Fruit fly (Drosophila melanogaster): ENCODE measurements around the gene CG12985.

The CG12985 gene

DNA sequence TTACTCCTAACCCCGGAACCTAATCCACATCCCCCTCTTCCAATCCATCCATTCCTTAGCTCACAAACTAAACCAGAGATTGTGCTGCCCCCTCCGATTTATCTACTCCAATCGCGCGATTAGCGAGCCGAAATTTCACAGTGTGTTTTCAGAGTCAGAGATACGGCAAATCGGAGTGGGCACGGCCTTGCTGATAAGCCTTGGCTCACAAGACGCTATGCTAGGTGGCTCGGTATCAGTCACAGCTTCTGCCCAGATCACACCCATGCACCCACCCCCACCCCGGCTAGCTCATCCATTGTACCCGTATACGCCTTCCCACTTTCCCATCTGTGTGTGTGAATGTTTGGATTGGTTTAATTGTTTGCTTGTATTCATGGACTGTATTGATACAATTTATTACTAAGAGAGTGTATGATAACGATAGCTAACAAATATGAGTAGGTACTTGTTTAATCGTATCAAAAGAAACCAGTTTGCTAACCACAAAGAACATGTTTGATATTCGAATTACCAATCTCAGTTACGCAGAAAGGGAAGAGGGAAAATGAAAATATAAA, 37.6 kb upstream of the CG12985 start:
- TF ChIP-seq Snoo (tag; optimal IDR thresholded peaks at IDR 0.05) (no peak), gl (tag; optimal IDR thresholded peaks at IDR 0.05) (no peak), CG34367 (tag; optimal IDR thresholded peaks at IDR 0.05) (no peak), Pif1A (GFP tag; optimal IDR thresholded peaks at IDR 0.05) (no peak)

DNA sequence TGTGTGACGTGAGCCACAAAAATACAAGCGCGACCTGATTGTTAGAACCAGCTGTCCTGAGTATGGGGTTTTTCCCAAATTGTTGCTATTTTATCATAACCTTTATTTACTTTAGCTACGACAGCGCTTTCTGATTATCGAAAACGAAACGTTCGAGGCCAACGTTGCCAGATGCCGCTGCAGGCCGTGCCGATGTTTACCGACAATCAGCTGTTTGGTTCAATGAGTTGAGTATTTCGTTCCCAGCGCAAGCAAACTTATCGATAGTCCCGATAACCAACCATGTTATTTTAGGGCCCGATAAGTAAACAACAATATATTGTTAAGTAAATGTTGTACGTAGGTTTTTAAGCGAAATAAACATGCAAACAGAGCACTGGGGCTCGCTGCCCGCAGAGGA, 33.3 kb upstream of the CG12985 start, which contains the start of the genes CG15814 and Spt7:
Gene CG15814 (minus strand): TSS at position 164 of the 400 bp plus-strand sequence.
Gene Spt7 (plus strand): TSS at position 282 of the 400 bp plus-strand sequence.
- TF ChIP-seq EcR (GFP tag; optimal IDR thresholded peaks at IDR 0.05), result peak; percentile 7
- no peak for TF ChIP-seq Pif1B (GFP tag; optimal IDR thresholded peaks at IDR 0.05)
- no peak for TF ChIP-seq CG9948 (tag; optimal IDR thresholded peaks at IDR 0.05)
- TF ChIP-seq D1 (tag; optimal IDR thresholded peaks at IDR 0.05), result no peak
- TF ChIP-seq CG4496 (GFP tag; IDR thresholded peaks at IDR 0.05), result peak; percentile 28; the same call in 1 of the 3 replicates
- no peak for TF ChIP-seq CG10348 (GFP tag; IDR thresholded peaks at IDR 0.05)
- no peak for TF ChIP-seq CG13204 (GFP tag; optimal IDR thresholded peaks at IDR 0.05)
- no peak for TF ChIP-seq CG8301 (tag; optimal IDR thresholded peaks at IDR 0.05)
- peak; percentile 21 for TF ChIP-seq Snoo (tag; optimal IDR thresholded peaks at IDR 0.05)
- TF ChIP-seq CG15710 (tag; optimal IDR thresholded peaks at IDR 0.05), result no peak
- no peak for TF ChIP-seq Pif1A (GFP tag; optimal IDR thresholded peaks at IDR 0.05)
- TF ChIP-seq CG12605 (GFP tag; IDR thresholded peaks at IDR 0.05), result no peak
- TF ChIP-seq CG17806 (tag; optimal IDR thresholded peaks at IDR 0.05), result no peak
- no peak for TF ChIP-seq CG8159 (tag; optimal IDR thresholded peaks at IDR 0.05)
- no peak for TF ChIP-seq CG14655 (GFP tag; optimal IDR thresholded peaks at IDR 0.05)
- no peak for TF ChIP-seq CG34367 (tag; optimal IDR thresholded peaks at IDR 0.05)
- TF ChIP-seq Ets98B (GFP tag; IDR thresholded peaks at IDR 0.05), result no peak
- TF ChIP-seq rn (GFP tag; IDR thresholded peaks at IDR 0.05), result no peak
- TF ChIP-seq gl (tag; optimal IDR thresholded peaks at IDR 0.05), result no peak
- peak; percentile 20; the same call in 1 of the 3 replicates for TF ChIP-seq fd96Ca (GFP tag; IDR thresholded peaks at IDR 0.05)
- TF ChIP-seq CG32121 (GFP tag; IDR thresholded peaks at IDR 0.05), result no peak

DNA sequence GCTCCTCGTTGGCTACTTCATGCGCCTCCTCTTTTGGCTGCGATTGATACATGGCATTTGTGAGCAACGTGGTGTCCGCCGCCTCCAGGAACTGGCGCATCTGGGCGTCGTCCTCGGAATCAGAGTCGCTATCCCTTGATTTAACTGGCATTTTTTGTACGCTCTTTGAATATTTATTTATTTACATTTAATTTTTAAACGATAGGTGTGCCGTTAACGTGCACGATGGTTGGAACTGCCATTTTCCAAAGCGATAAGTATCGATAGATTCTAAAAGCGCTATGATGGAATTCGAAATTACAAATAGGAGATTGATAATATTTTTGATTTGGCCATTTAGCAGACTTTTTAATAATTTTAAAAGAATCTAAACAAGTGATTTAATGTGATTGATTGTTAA, 31.1 kb upstream of the CG12985 start, which contains the start of gene CG32554:
Gene CG32554 (minus strand): TSS at position 229 of the 400 bp plus-strand sequence.
- no peak for TF ChIP-seq gl (tag; optimal IDR thresholded peaks at IDR 0.05)
- no peak for TF ChIP-seq CG17806 (tag; optimal IDR thresholded peaks at IDR 0.05)
- no peak for TF ChIP-seq Snoo (tag; optimal IDR thresholded peaks at IDR 0.05)
- no peak for TF ChIP-seq CG8301 (tag; optimal IDR thresholded peaks at IDR 0.05)
- no peak for TF ChIP-seq CG15710 (tag; optimal IDR thresholded peaks at IDR 0.05)
- TF ChIP-seq CG12605 (GFP tag; IDR thresholded peaks at IDR 0.05), result no peak
- TF ChIP-seq CG4496 (GFP tag; IDR thresholded peaks at IDR 0.05), result no peak
- TF ChIP-seq CG8159 (tag; optimal IDR thresholded peaks at IDR 0.05), result no peak
- TF ChIP-seq CG9948 (tag; optimal IDR thresholded peaks at IDR 0.05), result no peak
- no peak for TF ChIP-seq CG14655 (GFP tag; optimal IDR thresholded peaks at IDR 0.05)
- no peak for TF ChIP-seq fd96Ca (GFP tag; IDR thresholded peaks at IDR 0.05)
- TF ChIP-seq EcR (GFP tag; optimal IDR thresholded peaks at IDR 0.05), result no peak
- no peak for TF ChIP-seq CG13204 (GFP tag; optimal IDR thresholded peaks at IDR 0.05)
- TF ChIP-seq rn (GFP tag; IDR thresholded peaks at IDR 0.05), result no peak
- TF ChIP-seq D1 (tag; optimal IDR thresholded peaks at IDR 0.05), result no peak
- no peak for TF ChIP-seq Ets98B (GFP tag; IDR thresholded peaks at IDR 0.05)
- TF ChIP-seq Pif1B (GFP tag; optimal IDR thresholded peaks at IDR 0.05), result no peak
- no peak for TF ChIP-seq CG34367 (tag; optimal IDR thresholded peaks at IDR 0.05)

DNA sequence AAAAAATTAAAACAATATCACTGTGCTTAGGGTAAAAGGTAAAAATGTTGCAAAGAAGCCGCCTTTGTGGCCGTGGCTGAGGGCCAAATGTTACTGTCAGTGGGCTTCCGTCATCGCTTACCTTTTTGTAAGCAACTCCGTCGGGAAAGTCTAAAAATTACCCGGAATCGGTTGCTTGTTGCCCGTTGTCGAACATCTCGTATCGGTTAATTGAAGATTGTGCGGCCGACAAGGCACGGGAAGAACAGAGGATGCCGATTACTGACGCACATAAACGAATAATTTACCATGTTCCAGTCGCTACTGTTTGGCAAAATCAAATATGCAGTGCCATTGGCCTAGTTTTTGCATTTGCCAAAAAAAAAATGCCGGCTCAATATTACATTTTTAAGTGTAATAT, 27.5 kb upstream of the CG12985 start, which contains the start of gene Mco4:
Gene Mco4 (minus strand): TSS at position 101 of the 400 bp plus-strand sequence.
- TF ChIP-seq CG34367 (tag; optimal IDR thresholded peaks at IDR 0.05), result no peak
- TF ChIP-seq CG8159 (tag; optimal IDR thresholded peaks at IDR 0.05), result no peak
- no peak for TF ChIP-seq CG17806 (tag; optimal IDR thresholded peaks at IDR 0.05)
- TF ChIP-seq CG10348 (GFP tag; IDR thresholded peaks at IDR 0.05), result no peak
- no peak for TF ChIP-seq Pif1B (GFP tag; optimal IDR thresholded peaks at IDR 0.05)
- TF ChIP-seq Ets98B (GFP tag; IDR thresholded peaks at IDR 0.05), result no peak
- no peak for TF ChIP-seq CG32121 (GFP tag; IDR thresholded peaks at IDR 0.05)
- TF ChIP-seq CG4496 (GFP tag; IDR thresholded peaks at IDR 0.05), result no peak
- TF ChIP-seq gl (tag; optimal IDR thresholded peaks at IDR 0.05), result no peak
- no peak for TF ChIP-seq EcR (GFP tag; optimal IDR thresholded peaks at IDR 0.05)
- no peak for TF ChIP-seq CG15710 (tag; optimal IDR thresholded peaks at IDR 0.05)
- no peak for TF ChIP-seq CG14655 (GFP tag; optimal IDR thresholded peaks at IDR 0.05)
- no peak for TF ChIP-seq CG12605 (GFP tag; IDR thresholded peaks at IDR 0.05)
- TF ChIP-seq rn (GFP tag; IDR thresholded peaks at IDR 0.05), result no peak
- TF ChIP-seq D1 (tag; optimal IDR thresholded peaks at IDR 0.05), result no peak
- TF ChIP-seq CG9948 (tag; optimal IDR thresholded peaks at IDR 0.05), result no peak
- no peak for TF ChIP-seq Pif1A (GFP tag; optimal IDR thresholded peaks at IDR 0.05)
- no peak for TF ChIP-seq CG8301 (tag; optimal IDR thresholded peaks at IDR 0.05)

DNA sequence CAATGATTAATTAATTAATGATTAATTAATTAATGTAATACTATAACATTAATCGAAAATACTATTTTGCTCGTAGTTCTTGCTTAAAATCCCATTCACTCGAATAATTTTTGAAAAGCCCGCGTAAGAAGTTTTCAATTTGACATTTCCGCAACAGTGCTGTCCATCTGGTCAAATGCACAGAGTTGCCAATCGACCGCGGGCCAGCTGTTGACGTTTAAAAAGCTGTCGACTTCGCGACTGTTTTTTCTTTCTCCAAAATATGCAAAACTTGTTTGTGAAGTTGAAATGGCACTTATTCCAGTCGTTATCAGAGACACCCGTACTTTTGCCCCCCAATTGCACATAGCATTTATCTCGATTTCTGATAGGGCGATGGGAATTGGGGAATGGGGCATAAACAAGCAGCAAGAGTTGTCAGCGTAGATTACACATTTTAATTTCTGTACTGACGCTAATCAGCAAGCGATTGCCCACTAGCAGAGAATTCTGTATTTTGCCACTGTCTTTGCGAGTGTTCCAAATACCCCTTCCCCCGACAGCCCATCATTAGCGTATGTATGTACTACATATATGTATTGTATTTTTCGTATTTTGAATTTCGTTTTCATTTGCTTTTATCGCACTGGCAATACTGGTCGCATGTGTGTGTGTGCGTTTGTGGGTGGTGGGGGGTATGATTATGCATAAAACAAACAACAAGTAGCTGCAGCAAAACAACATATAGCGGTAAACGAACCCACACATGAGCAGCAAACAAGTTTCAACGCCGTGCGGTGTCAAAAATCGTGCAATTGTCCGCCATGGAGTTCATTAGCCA, 26.9 kb upstream of the CG12985 start, which contains the start of gene Srx:
Gene Srx (plus strand): TSS at position 517 of the 820 bp plus-strand sequence.
- TF ChIP-seq CG8301 (tag; optimal IDR thresholded peaks at IDR 0.05), result no peak
- TF ChIP-seq CG8159 (tag; optimal IDR thresholded peaks at IDR 0.05), result peak; percentile 20
- TF ChIP-seq Ets98B (GFP tag; IDR thresholded peaks at IDR 0.05), result peak; percentile 37; the same call in 1 of the 2 replicates
- no peak for TF ChIP-seq Pif1A (GFP tag; optimal IDR thresholded peaks at IDR 0.05)
- TF ChIP-seq D1 (tag; optimal IDR thresholded peaks at IDR 0.05), result no peak
- TF ChIP-seq fd96Ca (GFP tag; IDR thresholded peaks at IDR 0.05), result peak; percentile 36; the same call in 1 of the 3 replicates
- peak; percentile 1 for TF ChIP-seq CG34367 (tag; optimal IDR thresholded peaks at IDR 0.05)
- TF ChIP-seq EcR (GFP tag; optimal IDR thresholded peaks at IDR 0.05), result peak; percentile 56
- no peak for TF ChIP-seq rn (GFP tag; IDR thresholded peaks at IDR 0.05)
- peak; percentile 65; the same call in 1 of the 3 replicates for TF ChIP-seq CG4496 (GFP tag; IDR thresholded peaks at IDR 0.05)
- TF ChIP-seq CG12605 (GFP tag; IDR thresholded peaks at IDR 0.05), result no peak
- TF ChIP-seq CG17806 (tag; optimal IDR thresholded peaks at IDR 0.05), result no peak
- TF ChIP-seq CG15710 (tag; optimal IDR thresholded peaks at IDR 0.05), result peak; percentile 23
- TF ChIP-seq Snoo (tag; optimal IDR thresholded peaks at IDR 0.05), result no peak
- peak; percentile 35; the same call in 1 of the 2 replicates for TF ChIP-seq CG32121 (GFP tag; IDR thresholded peaks at IDR 0.05)
- no peak for TF ChIP-seq Pif1B (GFP tag; optimal IDR thresholded peaks at IDR 0.05)
- no peak for TF ChIP-seq CG10348 (GFP tag; IDR thresholded peaks at IDR 0.05)
- TF ChIP-seq gl (tag; optimal IDR thresholded peaks at IDR 0.05), result no peak
- no peak for TF ChIP-seq CG14655 (GFP tag; optimal IDR thresholded peaks at IDR 0.05)
- TF ChIP-seq CG9948 (tag; optimal IDR thresholded peaks at IDR 0.05), result peak; percentile 1
- TF ChIP-seq CG13204 (GFP tag; optimal IDR thresholded peaks at IDR 0.05), result no peak

Data from whole organism, pupa.